Fruit fly (Drosophila melanogaster) whole organism, embryonic: Measurements from ENCODE around the gene CG10194.

Experiments
- Ada2b ChIP-seq: fragments of 200-800 bp; sonication (Bioruptor generic); IDR thresholded peaks from 2 replicates; pipeline ENCODE4 v1.3.6; 2022; ENCODE audit warnings: missing biosample characterization, missing genetic modification characterization
- Aef1 ChIP-seq: fragments of 200-800 bp; sonication (Bioruptor generic); IDR thresholded peaks from 3 replicates; pipeline ENCODE4 v1.3.6; 2022; ENCODE audit warnings: missing biosample characterization, missing genetic modification characterization
- CG11093 ChIP-seq: fragments of 200-800 bp; sonication (Bioruptor generic); IDR thresholded peaks from 3 replicates; pipeline ENCODE4 v1.3.6; 2022; ENCODE audit warnings: missing biosample characterization, missing genetic modification characterization
- CG11695 ChIP-seq: fragments of 200-800 bp; sonication (Bioruptor generic); IDR thresholded peaks from 3 replicates; pipeline ENCODE4 v1.3.6; 2022; ENCODE audit warnings: missing biosample characterization, missing genetic modification characterization
- CG12155 ChIP-seq: fragments of 200-800 bp; sonication (Bioruptor generic); optimal IDR thresholded peaks from 3 replicates; lab custom pipeline; 2016; ENCODE audit warnings: missing biosample characterization, missing genetic modification characterization
- CG12659 ChIP-seq: fragments of 200-800 bp; sonication (Bioruptor generic); optimal IDR thresholded peaks from 3 replicates; lab custom pipeline; 2017; ENCODE audit warnings: mild to moderate bottlenecking, missing biosample characterization, missing genetic modification reagents, missing genetic modification characterization
- CG12769 ChIP-seq: fragments of 200-800 bp; sonication (Bioruptor generic); optimal IDR thresholded peaks from 2 replicates; lab custom pipeline; 2019; ENCODE audit warnings: missing biosample characterization, mild to moderate bottlenecking, missing genetic modification characterization, moderate library complexity
- CG14050 ChIP-seq: fragments of 200-800 bp; sonication (Bioruptor generic); IDR thresholded peaks from 3 replicates; pipeline ENCODE4 v1.3.6; 2022; ENCODE audit warnings: missing biosample characterization, missing genetic modification characterization
- CG14710 ChIP-seq: fragments of 200-800 bp; sonication (Bioruptor generic); optimal IDR thresholded peaks from 3 replicates; lab custom pipeline; 2019; ENCODE audit warnings: missing biosample characterization, mild to moderate bottlenecking, missing genetic modification characterization, moderate library complexity
- CG15601 ChIP-seq: fragments of 200-800 bp; sonication (Bioruptor generic); optimal IDR thresholded peaks from 3 replicates; lab custom pipeline; 2019; ENCODE audit warnings: missing biosample characterization, mild to moderate bottlenecking, missing genetic modification characterization, moderate library complexity
- CG17359 ChIP-seq: fragments of 200-800 bp; sonication (Bioruptor generic); optimal IDR thresholded peaks from 3 replicates; lab custom pipeline; 2018; ENCODE audit warnings: missing biosample characterization, mild to moderate bottlenecking, missing genetic modification characterization, moderate library complexity
- CG17385 ChIP-seq: fragments of 200-800 bp; sonication (Bioruptor generic); optimal IDR thresholded peaks from 3 replicates; lab custom pipeline; 2018; ENCODE audit warnings: missing biosample characterization, mild to moderate bottlenecking, missing genetic modification characterization
- CG3163 ChIP-seq: fragments of 200-800 bp; sonication (Bioruptor generic); optimal IDR thresholded peaks from 3 replicates; lab custom pipeline; 2016; ENCODE audit warnings: missing biosample characterization, missing genetic modification characterization
- CG3281 ChIP-seq: fragments of 200-800 bp; sonication (Bioruptor generic); optimal IDR thresholded peaks from 3 replicates; lab custom pipeline; 2017; ENCODE audit warnings: missing biosample characterization, mild to moderate bottlenecking, missing genetic modification characterization
- CG5245 ChIP-seq: fragments of 200-800 bp; sonication (Bioruptor generic); optimal IDR thresholded peaks from 3 replicates; lab custom pipeline; 2016; ENCODE audit warnings: missing biosample characterization, missing genetic modification characterization
- CG6654 ChIP-seq: fragments of 200-800 bp; sonication (Bioruptor generic); optimal IDR thresholded peaks from 2 replicates; lab custom pipeline; 2017; ENCODE audit warnings: missing biosample characterization, mild to moderate bottlenecking, missing genetic modification characterization
- CG6854 ChIP-seq: fragments of 200-800 bp; sonication (Bioruptor generic); optimal IDR thresholded peaks from 3 replicates; lab custom pipeline; 2017; ENCODE audit warnings: missing biosample characterization, mild to moderate bottlenecking, missing genetic modification characterization
- CG7745 ChIP-seq: fragments of 200-800 bp; sonication (Bioruptor generic); optimal IDR thresholded peaks from 2 replicates; lab custom pipeline; 2018; ENCODE audit warnings: missing biosample characterization, mild to moderate bottlenecking, missing genetic modification characterization, moderate library complexity
- CG8944 ChIP-seq: fragments of 200-800 bp; sonication (Bioruptor generic); optimal IDR thresholded peaks from 3 replicates; lab custom pipeline; 2016; ENCODE audit warnings: missing biosample characterization, missing genetic modification characterization
- Dbx ChIP-seq: fragments of 200-800 bp; sonication (Bioruptor generic); IDR thresholded peaks from 3 replicates; pipeline ENCODE4 v1.3.6; 2022; ENCODE audit warnings: missing biosample characterization, missing genetic modification characterization
- E2f2 ChIP-seq: fragments of 200-800 bp; sonication (Bioruptor generic); IDR thresholded peaks from 2 replicates; pipeline ENCODE4 v1.3.6; 2022; ENCODE audit warnings: missing biosample characterization, missing genetic modification characterization
- Fer2 ChIP-seq: fragments of 200-800 bp; sonication (Bioruptor generic); optimal IDR thresholded peaks from 2 replicates; lab custom pipeline; 2018; ENCODE audit warnings: missing biosample characterization, mild to moderate bottlenecking, missing genetic modification characterization, moderate library complexity
- Hsf ChIP-seq: fragments of 200-800 bp; sonication (Bioruptor generic); optimal IDR thresholded peaks from 3 replicates; lab custom pipeline; 2016; ENCODE audit warnings: missing biosample characterization, missing genetic modification characterization
- Med ChIP-seq: fragments of 200-800 bp; sonication (Bioruptor generic); peaks from one replicate; lab custom pipeline; 2016; ENCODE audit warnings: missing biosample characterization, missing genetic modification characterization, mild to moderate bottlenecking, inconsistent platforms, moderate library complexity
- Mrtf ChIP-seq: fragments of 200-800 bp; sonication (Bioruptor generic); IDR thresholded peaks from 3 replicates; pipeline ENCODE4 v1.3.6; 2022; ENCODE audit warnings: missing biosample characterization, missing genetic modification characterization
- NfI ChIP-seq: fragments of 200-800 bp; sonication (Bioruptor generic); optimal IDR thresholded peaks from 3 replicates; lab custom pipeline; 2018; ENCODE audit warnings: missing biosample characterization, mild to moderate bottlenecking, missing genetic modification characterization, moderate library complexity
- Oaz ChIP-seq: fragments of 200-800 bp; sonication (Bioruptor generic); IDR thresholded peaks from 2 replicates; pipeline ENCODE4 v1.3.6; 2022; ENCODE audit warnings: missing biosample characterization, missing genetic modification characterization
- Six4 ChIP-seq: fragments of 200-800 bp; sonication (Bioruptor generic); optimal IDR thresholded peaks from 2 replicates; lab custom pipeline; 2016; ENCODE audit warnings: missing biosample characterization, missing genetic modification characterization
- Stat92E ChIP-seq, 3 experiments: fragments of >200 bp in 2 of 3; fragments of 200-800 bp in 1 of 3; sonication (Bioruptor generic) in 1 of 3; optimal IDR thresholded peaks; 2 replicates each; lab custom pipeline; 2017 to 2019; ENCODE audit warnings: missing biosample characterization in 3 of 3, missing genetic modification characterization in 3 of 3, mild to moderate bottlenecking in 1 of 3, moderate library complexity in 1 of 3
- bsh ChIP-seq, 2 experiments: fragments of 200-800 bp; sonication (Bioruptor generic); optimal IDR thresholded peaks; 2 replicates each; lab custom pipeline; 2017 to 2018; ENCODE audit warnings: mild to moderate bottlenecking in 2 of 2, missing biosample characterization in 2 of 2, missing genetic modification characterization in 2 of 2, moderate library complexity in 1 of 2
- chm ChIP-seq: fragments of 200-800 bp; sonication (Bioruptor generic); IDR thresholded peaks from 2 replicates; pipeline ENCODE4 v1.3.6; 2022; ENCODE audit warnings: missing biosample characterization, missing genetic modification characterization
- ci ChIP-seq: fragments of 200-800 bp; sonication (Bioruptor generic); IDR thresholded peaks from 3 replicates; pipeline ENCODE4 v1.3.6; 2022; ENCODE audit warnings: missing biosample characterization, missing genetic modification characterization
- crp ChIP-seq, 2 experiments: fragments of 200-800 bp; sonication (Bioruptor generic); optimal IDR thresholded peaks; 2 replicates in 1 of 2; 3 replicates in 1 of 2; lab custom pipeline; 2017; ENCODE audit warnings: missing biosample characterization in 2 of 2, missing genetic modification characterization in 2 of 2, mild to moderate bottlenecking in 1 of 2, moderate library complexity in 1 of 2
- danr ChIP-seq: fragments of 200-800 bp; sonication (Bioruptor generic); IDR thresholded peaks from 2 replicates; pipeline ENCODE4 v1.3.6; 2022; ENCODE audit warnings: missing biosample characterization, missing genetic modification characterization
- dmrt99B ChIP-seq: fragments of 200-800 bp; sonication (Bioruptor generic); optimal IDR thresholded peaks from 2 replicates; lab custom pipeline; 2018; ENCODE audit warnings: missing biosample characterization, mild to moderate bottlenecking, missing genetic modification characterization, moderate library complexity
- dpn ChIP-seq, 2 experiments: fragments of 200-800 bp; sonication (Bioruptor generic); optimal IDR thresholded peaks; 3 replicates each; lab custom pipeline; 2016; ENCODE audit warnings: missing biosample characterization in 2 of 2, missing genetic modification characterization in 2 of 2
- exex ChIP-seq: fragments of 200-800 bp; sonication (Bioruptor generic); optimal IDR thresholded peaks from 4 replicates; lab custom pipeline; 2018; ENCODE audit warnings: missing biosample characterization, mild to moderate bottlenecking, missing genetic modification characterization, moderate library complexity
- hbn ChIP-seq: fragments of 200-800 bp; sonication (Bioruptor generic); IDR thresholded peaks from 2 replicates; pipeline ENCODE4 v1.3.6; 2022; ENCODE audit warnings: missing biosample characterization, missing genetic modification characterization; ENCODE audit not compliant: partially characterized antibody
- nau ChIP-seq: fragments of 200-800 bp; sonication (Bioruptor generic); optimal IDR thresholded peaks from 3 replicates; lab custom pipeline; 2017; ENCODE audit warnings: missing biosample characterization, mild to moderate bottlenecking, missing genetic modification characterization, missing genetic modification reagents
- oc ChIP-seq: fragments of 200-800 bp; sonication (Bioruptor generic); optimal IDR thresholded peaks from 2 replicates; lab custom pipeline; 2018; ENCODE audit warnings: missing biosample characterization, mild to moderate bottlenecking, missing genetic modification characterization, moderate library complexity
- psq ChIP-seq: fragments of 200-800 bp; sonication (Bioruptor generic); optimal IDR thresholded peaks from 2 replicates; lab custom pipeline; 2017; ENCODE audit warnings: missing biosample characterization, missing genetic modification characterization
- pzg ChIP-seq: fragments of 200-800 bp; sonication (Bioruptor generic); optimal IDR thresholded peaks from 3 replicates; lab custom pipeline; 2018; ENCODE audit warnings: missing biosample characterization, mild to moderate bottlenecking, missing genetic modification characterization, moderate library complexity
- ranshi ChIP-seq: fragments of 200-800 bp; sonication (Bioruptor generic); IDR thresholded peaks from 2 replicates; pipeline ENCODE4 v1.3.6; 2022; ENCODE audit warnings: missing biosample characterization, missing genetic modification characterization
- sisA ChIP-seq: fragments of 200-800 bp; sonication (Bioruptor generic); IDR thresholded peaks from 2 replicates; pipeline ENCODE4 v1.3.6; 2022; ENCODE audit warnings: missing biosample characterization, missing genetic modification characterization
- stwl ChIP-seq: fragments of 200-800 bp; sonication (Bioruptor generic); optimal IDR thresholded peaks from 3 replicates; lab custom pipeline; 2018; ENCODE audit warnings: missing biosample characterization, mild to moderate bottlenecking, missing genetic modification characterization, moderate library complexity
- vnd ChIP-seq: fragments of 200-800 bp; sonication (Bioruptor generic); IDR thresholded peaks from 3 replicates; pipeline ENCODE4 v1.3.6; 2022; ENCODE audit warnings: missing biosample characterization, missing genetic modification characterization; ENCODE audit not compliant: partially characterized antibody
- z ChIP-seq: fragments of 200-800 bp; sonication (Bioruptor generic); IDR thresholded peaks from 3 replicates; pipeline ENCODE4 v1.3.6; 2022; ENCODE audit warnings: missing biosample characterization, missing genetic modification characterization
- zen ChIP-seq: fragments of 200-800 bp; sonication (Bioruptor generic); optimal IDR thresholded peaks from 3 replicates; lab custom pipeline; 2018; ENCODE audit warnings: missing biosample characterization, mild to moderate bottlenecking, missing genetic modification characterization, moderate library complexity
- zen2 ChIP-seq: fragments of 200-800 bp; sonication (Bioruptor generic); IDR thresholded peaks from 3 replicates; pipeline ENCODE4 v1.3.6; 2022; ENCODE audit warnings: missing biosample characterization, missing genetic modification characterization; ENCODE audit not compliant: partially characterized antibody

CG10194 gene

DNA sequence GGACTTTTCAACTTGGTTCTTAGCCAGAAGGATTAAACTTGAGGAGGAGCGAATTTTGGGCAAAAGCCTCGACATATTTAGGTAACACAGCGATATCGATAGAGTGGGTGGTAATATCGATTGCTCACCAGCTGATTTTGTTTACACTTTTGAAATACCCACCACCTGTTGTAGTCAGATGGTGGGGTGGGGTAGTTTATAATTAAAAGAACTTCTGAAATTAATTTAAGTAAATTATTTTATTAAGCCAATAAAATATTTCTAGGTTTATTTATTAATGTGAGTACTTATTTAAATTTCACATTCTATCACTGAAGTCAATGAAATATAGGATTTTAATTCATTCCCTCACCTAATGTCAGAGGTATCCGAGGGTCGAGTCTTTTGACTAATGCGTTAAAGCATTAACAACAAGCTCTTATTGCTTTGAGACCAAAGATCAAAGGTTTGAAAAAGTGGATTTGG, at the start of gene CG10194, which contains the start of gene CG18094 (continued):
- TF ChIP-seq CG6854 (GFP tag; lab: Kevin White, UChicago): no peak
- TF ChIP-seq CG14710 (tag; lab: Kevin White, UChicago): peak; percentile 21
- TF ChIP-seq pzg (GFP tag; lab: Kevin White, UChicago): peak; percentile 41
- peak; percentile 52; the same call in 1 of the 2 replicates for TF ChIP-seq hbn
- TF ChIP-seq chm (GFP tag; lab: Robert Waterston, UW): no peak
- TF ChIP-seq oc: peak; percentile 13
- TF ChIP-seq ci (GFP tag; lab: Robert Waterston, UW): no peak
- peak; percentile 12; the same call in 1 of the 2 replicates for TF ChIP-seq Ada2b (GFP tag; lab: Robert Waterston, UW)
- peak; percentile 9 for TF ChIP-seq stwl (tag; lab: Kevin White, UChicago)
- TF ChIP-seq Fer2 (tag; lab: Kevin White, UChicago): no peak
- no peak for TF ChIP-seq psq (GFP tag; lab: Kevin White, UChicago)
- 0 out of 3 replicates have a peak, but pooled peaks have one; percentile 13 for TF ChIP-seq vnd (GFP tag; lab: Robert Waterston, UW)
- TF ChIP-seq E2f2 (GFP tag; lab: Robert Waterston, UW): peak; percentile 28; the same call in 1 of the 2 replicates
- TF ChIP-seq CG17359 (tag; lab: Kevin White, UChicago): peak; percentile 9
- TF ChIP-seq ranshi (GFP tag; lab: Robert Waterston, UW): 0 out of 2 replicates have a peak, but pooled peaks have one; percentile 19
- TF ChIP-seq CG3163 (GFP tag; lab: Kevin White, UChicago): no peak
- TF ChIP-seq Med (GFP tag; lab: Kevin White, UChicago): peak; percentile 71
- no peak for TF ChIP-seq sisA (GFP tag; lab: Robert Waterston, UW)
- peak; percentile 40 for TF ChIP-seq CG17385
- TF ChIP-seq Six4 (GFP tag; lab: Kevin White, UChicago): peak; percentile 10
- TF ChIP-seq dmrt99B (tag; lab: Kevin White, UChicago): no peak
- TF ChIP-seq CG8944 (GFP tag; lab: Kevin White, UChicago): no peak
- no peak for TF ChIP-seq Oaz
- peak; percentile 3 for TF ChIP-seq CG15601 (tag; lab: Kevin White, UChicago)
- no peak for TF ChIP-seq z (GFP tag; lab: Robert Waterston, UW)
- TF ChIP-seq zen: no peak
- peak; percentile 57 for TF ChIP-seq CG12155 (GFP tag; lab: Kevin White, UChicago)
- TF ChIP-seq zen2 (GFP tag; lab: Robert Waterston, UW): peak; percentile 72
- peak; percentile 38 for TF ChIP-seq Hsf
- no peak for TF ChIP-seq danr (GFP tag; lab: Robert Waterston, UW)
- 0 out of 3 replicates have a peak, but pooled peaks have one; percentile 35 for TF ChIP-seq Dbx (GFP tag; lab: Robert Waterston, UW)
- no peak for TF ChIP-seq CG14050 (GFP tag; lab: Robert Waterston, UW)
- TF ChIP-seq CG5245 (GFP tag; lab: Kevin White, UChicago): no peak
- peak; percentile 8 for TF ChIP-seq CG7745 (tag; lab: Kevin White, UChicago)
- TF ChIP-seq Aef1 (GFP tag; lab: Robert Waterston, UW): 0 out of 3 replicates have a peak, but pooled peaks have one; percentile 31
- no peak for TF ChIP-seq Stat92E (GFP tag; optimal IDR thresholded peaks at IDR 0.05; lab: Kevin White, UChicago)
- peak; percentile 35 for TF ChIP-seq CG12659 (GFP tag; lab: Kevin White, UChicago)
- peak; percentile 33 for TF ChIP-seq NfI (GFP tag; lab: Kevin White, UChicago)
- peak; percentile 29 to 88 for TF ChIP-seq crp (GFP tag; optimal IDR thresholded peaks at IDR 0.05; lab: Kevin White, UChicago)
- no peak for TF ChIP-seq Mrtf (GFP tag; lab: Robert Waterston, UW)
- no peak for TF ChIP-seq nau (GFP tag; lab: Kevin White, UChicago)
- TF ChIP-seq CG6654 (GFP tag; lab: Kevin White, UChicago): no peak
- no peak for TF ChIP-seq CG11093 (GFP tag; lab: Robert Waterston, UW)
- peak in 1 of 2 experiments; percentile 47 for TF ChIP-seq dpn (GFP tag; optimal IDR thresholded peaks at IDR 0.05; lab: Kevin White, UChicago)
- peak; percentile 40 for TF ChIP-seq CG3281 (GFP tag; lab: Kevin White, UChicago)
- TF ChIP-seq CG11695: 0 out of 3 replicates have a peak, but pooled peaks have one; percentile 32
- peak in 1 of 2 experiments; percentile 43 for TF ChIP-seq bsh (GFP tag; optimal IDR thresholded peaks at IDR 0.05; lab: Kevin White, UChicago)
- TF ChIP-seq CG12769 (tag; lab: Kevin White, UChicago): no peak
- peak; percentile 48 for TF ChIP-seq exex
